Worm (Caenorhabditis elegans): ENCODE data around the gene afmd-2.

DNA sequence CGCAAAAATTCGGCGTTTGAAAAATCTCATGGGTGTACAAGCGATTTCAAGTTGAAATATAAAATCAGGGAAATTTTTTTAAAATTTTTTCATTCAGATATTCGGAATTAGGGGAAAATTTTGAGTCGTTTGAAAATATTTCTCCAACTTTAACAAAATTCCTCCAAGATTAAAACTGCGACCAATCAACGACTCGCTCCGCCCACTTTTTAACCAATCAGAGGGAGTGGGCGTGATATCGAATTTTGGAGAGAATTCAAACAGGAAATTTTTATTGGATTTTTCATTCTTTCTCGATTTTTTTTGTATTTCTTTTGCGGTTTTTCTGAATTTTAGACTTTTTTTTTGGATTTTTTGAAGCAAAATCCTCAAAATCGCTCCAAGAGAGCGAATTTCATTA lies 16.2 kb downstream of the afmd-2 start:
- TF ChIP-seq cog-1 (tag; optimal IDR thresholded peaks at IDR 0.05): no peak
- TF ChIP-seq klf-2 (GFP tag; conservative IDR thresholded peaks at IDR 0.05): no peak
- no peak for TF ChIP-seq T22C8.4 (GFP tag; IDR thresholded peaks at IDR 0.05)
- no peak for TF ChIP-seq ztf-29 (GFP tag; IDR thresholded peaks at IDR 0.05)
- no peak for TF ChIP-seq ztf-23 (GFP tag; IDR thresholded peaks at IDR 0.05)
- TF ChIP-seq ref-1 (GFP tag; conservative IDR thresholded peaks at IDR 0.05): no peak
- no peak for TF ChIP-seq flt-1 (GFP tag; IDR thresholded peaks at IDR 0.05)
- TF ChIP-seq med-1 (GFP tag; optimal IDR thresholded peaks at IDR 0.05; ENCODE audit: insufficient read depth): no peak
- TF ChIP-seq tab-1 (GFP tag; IDR thresholded peaks at IDR 0.05): no peak

Data from whole organism, midembryonic.